Fruit fly (Drosophila melanogaster) whole organism, embryonic: ENCODE measurements around the gene CG9288.

ENCODE experiments used
- Ada2b ChIP-seq: fragments of 200-800 bp; sonication (Bioruptor generic); IDR thresholded peaks from 2 replicates; pipeline ENCODE4 v1.3.6; 2022; ENCODE audit warnings: missing biosample characterization, missing genetic modification characterization
- CG11456 ChIP-seq: fragments of 200-800 bp; sonication (Bioruptor generic); IDR thresholded peaks from 3 replicates; pipeline ENCODE4 v1.3.6; 2022; ENCODE audit warnings: missing biosample characterization, missing genetic modification characterization
- CG1647 ChIP-seq: fragments of 200-800 bp; sonication (Bioruptor generic); optimal IDR thresholded peaks from 3 replicates; lab custom pipeline; 2016; ENCODE audit warnings: missing biosample characterization, missing genetic modification characterization
- CG16815 ChIP-seq: fragments of 200-800 bp; sonication (Bioruptor generic); optimal IDR thresholded peaks from 3 replicates; lab custom pipeline; 2017; ENCODE audit warnings: missing biosample characterization, mild to moderate bottlenecking, missing genetic modification characterization
- CG17829 ChIP-seq: fragments of 200-800 bp; optimal IDR thresholded peaks from 2 replicates; lab custom pipeline; 2019; ENCODE audit warnings: missing biosample characterization, mild to moderate bottlenecking, missing genetic modification characterization, moderate library complexity
- CG2712 ChIP-seq: fragments of 200-800 bp; optimal IDR thresholded peaks from 3 replicates; lab custom pipeline; 2019; ENCODE audit warnings: missing biosample characterization, mild to moderate bottlenecking, missing genetic modification characterization, moderate library complexity
- CG2889 ChIP-seq: fragments of 200-800 bp; sonication (Bioruptor generic); IDR thresholded peaks from 3 replicates; pipeline ENCODE4 v1.3.6; 2022; ENCODE audit warnings: missing biosample characterization, missing genetic modification characterization
- CG31224 ChIP-seq: fragments of 200-800 bp; sonication (Bioruptor generic); IDR thresholded peaks from 2 replicates; pipeline ENCODE4 v1.3.6; 2022; ENCODE audit warnings: missing biosample characterization, missing genetic modification characterization
- CG4282 ChIP-seq: fragments of 200-800 bp; sonication (Bioruptor generic); optimal IDR thresholded peaks from 2 replicates; lab custom pipeline; 2016; ENCODE audit warnings: missing biosample characterization, missing genetic modification characterization
- CG4360 ChIP-seq: fragments of 200-800 bp; sonication (Bioruptor generic); IDR thresholded peaks from 2 replicates; pipeline ENCODE4 v1.3.6; 2022; ENCODE audit warnings: missing biosample characterization, missing genetic modification characterization
- CG4730 ChIP-seq: fragments of 200-800 bp; sonication (Bioruptor generic); IDR thresholded peaks from 2 replicates; pipeline ENCODE4 v1.3.6; 2022; ENCODE audit warnings: missing biosample characterization, missing genetic modification characterization
- CG4820 ChIP-seq: fragments of 200-800 bp; sonication (Bioruptor generic); optimal IDR thresholded peaks from 3 replicates; lab custom pipeline; 2016; ENCODE audit warnings: missing biosample characterization, missing genetic modification characterization
- CG4854 ChIP-seq: fragments of 200-800 bp; sonication (Bioruptor generic); optimal IDR thresholded peaks from 2 replicates; lab custom pipeline; 2016; ENCODE audit warnings: missing biosample characterization, missing genetic modification characterization, inconsistent platforms
- CG5180 ChIP-seq: fragments of 200-800 bp; sonication (Bioruptor generic); optimal IDR thresholded peaks from 3 replicates; lab custom pipeline; 2017; ENCODE audit warnings: missing biosample characterization, missing genetic modification characterization, mild to moderate bottlenecking, moderate library complexity, missing genetic modification reagents
- CG5953 ChIP-seq: fragments of 200-800 bp; sonication (Bioruptor generic); IDR thresholded peaks from 2 replicates; pipeline ENCODE4 v1.3.6; 2022; ENCODE audit warnings: missing biosample characterization, missing genetic modification characterization
- CG6654 ChIP-seq: fragments of 200-800 bp; sonication (Bioruptor generic); optimal IDR thresholded peaks from 2 replicates; lab custom pipeline; 2017; ENCODE audit warnings: missing biosample characterization, mild to moderate bottlenecking, missing genetic modification characterization
- CG8924 ChIP-seq: fragments of 200-800 bp; optimal IDR thresholded peaks from 3 replicates; lab custom pipeline; 2019; ENCODE audit warnings: missing biosample characterization, mild to moderate bottlenecking, missing genetic modification characterization, moderate library complexity
- CG9876 ChIP-seq: fragments of 200-800 bp; sonication (Bioruptor generic); optimal IDR thresholded peaks from 2 replicates; lab custom pipeline; 2016; ENCODE audit warnings: missing biosample characterization, missing genetic modification characterization
- Dad ChIP-seq: fragments of 200-800 bp; sonication (Bioruptor generic); optimal IDR thresholded peaks from 3 replicates; lab custom pipeline; 2016; ENCODE audit warnings: missing biosample characterization, missing genetic modification characterization
- Eip74EF ChIP-seq, 2 experiments: fragments of 200-800 bp in 1 of 2; fragments of >200 bp in 1 of 2; sonication (Bioruptor generic) in 1 of 2; optimal IDR thresholded peaks; 2 replicates each; lab custom pipeline; 2017 to 2019; ENCODE audit warnings: missing biosample characterization in 2 of 2, missing genetic modification characterization in 2 of 2, mild to moderate bottlenecking in 1 of 2, moderate library complexity in 1 of 2
- Ets65A ChIP-seq: fragments of 200-800 bp; sonication (Bioruptor generic); peaks from one replicate; lab custom pipeline; 2016; ENCODE audit warnings: missing biosample characterization, missing genetic modification characterization
- Gsc ChIP-seq: fragments of 200-800 bp; sonication (Bioruptor generic); IDR thresholded peaks from 2 replicates; pipeline ENCODE4 v1.3.6; 2022; ENCODE audit warnings: missing biosample characterization, missing genetic modification characterization
- Gug ChIP-seq: fragments of 200-800 bp; sonication (Bioruptor generic); IDR thresholded peaks from 4 replicates; pipeline ENCODE4 v1.3.6; 2022; ENCODE audit warnings: missing biosample characterization, missing genetic modification characterization
- HmgZ ChIP-seq: fragments of 200-800 bp; sonication (Bioruptor generic); optimal IDR thresholded peaks from 2 replicates; lab custom pipeline; 2018; ENCODE audit warnings: missing biosample characterization, mild to moderate bottlenecking, missing genetic modification characterization
- MTF-1 ChIP-seq: fragments of 200-800 bp; sonication (Bioruptor generic); optimal IDR thresholded peaks from 2 replicates; lab custom pipeline; 2018; ENCODE audit warnings: missing biosample characterization, mild to moderate bottlenecking, missing genetic modification characterization, borderline replicate concordance
- Trl ChIP-seq, 3 experiments: fragments of >200 bp in 2 of 3; fragments of 200-800 bp in 1 of 3; sonication (Bioruptor generic) in 1 of 3; optimal IDR thresholded peaks; 2 replicates in 1 of 3; 3 replicates in 2 of 3; lab custom pipeline; 2016 to 2017; ENCODE audit warnings: missing biosample characterization in 1 of 3, missing genetic modification characterization in 1 of 3
- al ChIP-seq: fragments of 200-800 bp; sonication (Bioruptor generic); IDR thresholded peaks from 2 replicates; pipeline ENCODE4 v1.3.6; 2022; ENCODE audit warnings: missing biosample characterization, missing genetic modification characterization
- ash1 ChIP-seq: fragments of 200-800 bp; sonication (Bioruptor generic); optimal IDR thresholded peaks from 2 replicates; lab custom pipeline; 2018; ENCODE audit warnings: missing biosample characterization, mild to moderate bottlenecking, missing genetic modification characterization
- bab2 ChIP-seq: fragments of 200-800 bp; sonication (Bioruptor generic); optimal IDR thresholded peaks from 2 replicates; lab custom pipeline; 2016; ENCODE audit warnings: missing biosample characterization, missing genetic modification characterization
- bowl ChIP-seq: fragments of 200-800 bp; sonication (Bioruptor generic); IDR thresholded peaks from 2 replicates; pipeline ENCODE4 v1.3.6; 2022; ENCODE audit warnings: missing biosample characterization, missing genetic modification characterization
- cas ChIP-seq: fragments of 200-800 bp; sonication (Bioruptor generic); IDR thresholded peaks from 2 replicates; pipeline ENCODE4 v1.3.6; 2022; ENCODE audit warnings: missing biosample characterization, missing genetic modification characterization
- cato ChIP-seq: fragments of 200-800 bp; sonication (Bioruptor generic); optimal IDR thresholded peaks from 2 replicates; lab custom pipeline; 2016; ENCODE audit warnings: missing biosample characterization, missing genetic modification characterization, borderline replicate concordance
- chinmo ChIP-seq: fragments of 200-800 bp; sonication (Bioruptor generic); IDR thresholded peaks from 4 replicates; pipeline ENCODE4 v1.3.6; 2022; ENCODE audit warnings: missing biosample characterization, missing genetic modification characterization; ENCODE audit not compliant: partially characterized antibody
- da ChIP-seq: fragments of 200-800 bp; sonication (Bioruptor generic); optimal IDR thresholded peaks from 2 replicates; lab custom pipeline; 2016; ENCODE audit warnings: missing biosample characterization, missing genetic modification characterization
- danr ChIP-seq: fragments of 200-800 bp; sonication (Bioruptor generic); IDR thresholded peaks from 2 replicates; pipeline ENCODE4 v1.3.6; 2022; ENCODE audit warnings: missing biosample characterization, missing genetic modification characterization
- dmrt11E ChIP-seq: fragments of 200-800 bp; sonication (Bioruptor generic); optimal IDR thresholded peaks from 3 replicates; lab custom pipeline; 2018; ENCODE audit warnings: missing biosample characterization, mild to moderate bottlenecking, missing genetic modification characterization, moderate library complexity
- ems ChIP-seq: fragments of 200-800 bp; sonication (Bioruptor generic); optimal IDR thresholded peaks from 3 replicates; lab custom pipeline; 2016; ENCODE audit warnings: missing biosample characterization, missing genetic modification characterization
- fd96Cb ChIP-seq: fragments of 200-800 bp; sonication (Bioruptor generic); optimal IDR thresholded peaks from 2 replicates; lab custom pipeline; 2018; ENCODE audit warnings: missing biosample characterization, mild to moderate bottlenecking, missing genetic modification characterization, moderate library complexity
- gcm2 ChIP-seq: fragments of 200-800 bp; sonication (Bioruptor generic); optimal IDR thresholded peaks from 2 replicates; lab custom pipeline; 2016; ENCODE audit warnings: missing biosample characterization, missing genetic modification characterization
- h ChIP-seq: fragments of >200 bp; optimal IDR thresholded peaks from 2 replicates; lab custom pipeline; 2017
- her ChIP-seq: fragments of 200-800 bp; sonication (Bioruptor generic); optimal IDR thresholded peaks from 2 replicates; lab custom pipeline; 2016; ENCODE audit warnings: missing biosample characterization, missing genetic modification characterization
- ind ChIP-seq: fragments of 200-800 bp; sonication (Bioruptor generic); optimal IDR thresholded peaks from 3 replicates; lab custom pipeline; 2016; ENCODE audit warnings: missing biosample characterization, missing genetic modification characterization
- knrl ChIP-seq: fragments of 200-800 bp; sonication (Bioruptor generic); IDR thresholded peaks from 3 replicates; pipeline ENCODE4 v1.3.6; 2022; ENCODE audit warnings: missing biosample characterization, missing genetic modification characterization; ENCODE audit not compliant: partially characterized antibody
- pan ChIP-seq, 4 experiments: fragments of >200 bp in 3 of 4; fragments of 200-800 bp in 1 of 4; sonication (Bioruptor generic) in 1 of 4; optimal IDR thresholded peaks in 3 of 4; IDR thresholded peaks in 1 of 4; 2 replicates each; pipeline versions ENCODE4 v1.3.6 to Lab custom; 2017 to 2022; ENCODE audit warnings: missing biosample characterization in 2 of 4, missing genetic modification characterization in 2 of 4, mixed read lengths in 1 of 4
- pum ChIP-seq: fragments of 200-800 bp; sonication (Bioruptor generic); optimal IDR thresholded peaks from 2 replicates; lab custom pipeline; 2016; ENCODE audit warnings: missing biosample characterization, missing genetic modification characterization
- repo ChIP-seq: fragments of 200-800 bp; sonication (Bioruptor generic); optimal IDR thresholded peaks from 2 replicates; lab custom pipeline; 2016; ENCODE audit warnings: missing biosample characterization, missing genetic modification characterization
- schlank ChIP-seq: fragments of 200-800 bp; sonication (Bioruptor generic); optimal IDR thresholded peaks from 2 replicates; lab custom pipeline; 2018; ENCODE audit warnings: missing biosample characterization, mild to moderate bottlenecking, missing genetic modification characterization
- shn ChIP-seq: fragments of 200-800 bp; sonication (Bioruptor generic); optimal IDR thresholded peaks from 3 replicates; lab custom pipeline; 2016; ENCODE audit warnings: missing biosample characterization, missing genetic modification characterization
- sim ChIP-seq: fragments of 200-800 bp; sonication (Bioruptor generic); IDR thresholded peaks from 2 replicates; pipeline ENCODE4 v1.3.6; 2022; ENCODE audit warnings: missing biosample characterization, missing genetic modification characterization
- trem ChIP-seq: fragments of 200-800 bp; optimal IDR thresholded peaks from 3 replicates; lab custom pipeline; 2019; ENCODE audit warnings: missing biosample characterization, mild to moderate bottlenecking, missing genetic modification characterization, moderate library complexity
- tx ChIP-seq: fragments of 200-800 bp; sonication (Bioruptor generic); optimal IDR thresholded peaks from 2 replicates; lab custom pipeline; 2016; ENCODE audit warnings: missing biosample characterization, missing genetic modification characterization

CG9288 gene

DNA sequence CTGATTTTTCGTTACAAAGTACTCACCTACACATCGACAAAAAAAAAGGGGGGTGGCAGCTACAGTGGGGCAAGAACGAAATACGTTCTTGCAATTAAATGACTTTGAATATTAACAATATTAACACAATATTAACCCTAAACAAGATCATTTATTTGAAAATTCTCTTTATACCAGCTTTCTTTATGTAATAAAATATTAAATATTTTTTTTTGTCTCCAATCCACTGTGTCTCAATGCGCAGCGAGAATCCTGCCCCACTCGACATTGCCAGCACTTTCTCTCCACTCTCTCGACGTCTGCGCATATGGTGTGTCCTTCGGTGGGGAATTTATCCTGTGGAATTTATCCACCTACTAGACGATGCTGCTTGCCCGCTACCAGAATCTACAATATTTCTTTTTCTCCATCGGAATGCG is 21.0 kb downstream of the CG9288 start (continued):
- TF ChIP-seq schlank (tag; lab: Kevin White, UChicago) (peak; percentile 72), repo (GFP tag; lab: Kevin White, UChicago) (no peak), pan (optimal IDR thresholded peaks at IDR 0.05; lab: Kevin White, UChicago) (no peak), pan (GFP tag; optimal IDR thresholded peaks at IDR 0.05 in 1 of 2, IDR thresholded peaks at IDR 0.05 in 1 of 2) (peak in 1 of 2 experiments; percentile 96), Dad (GFP tag; lab: Kevin White, UChicago) (peak; percentile 57), Gsc (GFP tag; lab: Robert Waterston, UW) (peak; percentile 62), CG9876 (no peak), ind (GFP tag; lab: Kevin White, UChicago) (peak; percentile 79), da (no peak), CG4820 (GFP tag; lab: Kevin White, UChicago) (peak; percentile 82), cas (GFP tag; lab: Robert Waterston, UW) (peak; percentile 83), CG1647 (GFP tag; lab: Kevin White, UChicago) (peak; percentile 18), danr (GFP tag; lab: Robert Waterston, UW) (peak; percentile 74), Ets65A (peak; percentile 86), pum (GFP tag; lab: Kevin White, UChicago) (peak; percentile 50), CG4730 (GFP tag; lab: Robert Waterston, UW) (peak; percentile 93), CG4854 (peak; percentile 66), trem (tag; lab: Kevin White, UChicago) (peak; percentile 15), Ada2b (peak; percentile 96), CG6654 (GFP tag; lab: Kevin White, UChicago) (peak; percentile 67), HmgZ (tag; lab: Kevin White, UChicago) (peak; percentile 89), her (GFP tag; lab: Kevin White, UChicago) (peak; percentile 38), sim (GFP tag; lab: Robert Waterston, UW) (peak; percentile 87), Trl (optimal IDR thresholded peaks at IDR 0.05; lab: Kevin White, UChicago) (peak; percentile 26 to 38), Trl (GFP tag; optimal IDR thresholded peaks at IDR 0.05; lab: Kevin White, UChicago) (peak; percentile 63), CG8924 (tag; lab: Kevin White, UChicago) (peak; percentile 76), CG2889 (GFP tag; lab: Robert Waterston, UW) (peak; percentile 88), cato (GFP tag; lab: Kevin White, UChicago) (peak; percentile 64), bab2 (GFP tag; lab: Kevin White, UChicago) (peak; percentile 68), CG2712 (tag; lab: Kevin White, UChicago) (peak; percentile 79), MTF-1 (GFP tag; lab: Kevin White, UChicago) (peak; percentile 67), h (lab: Kevin White, UChicago) (no peak), dmrt11E (tag; lab: Kevin White, UChicago) (peak; percentile 86), CG16815 (GFP tag; lab: Kevin White, UChicago) (peak; percentile 79), CG5180 (GFP tag; lab: Kevin White, UChicago) (peak; percentile 77), knrl (no peak), ems (GFP tag; lab: Kevin White, UChicago) (peak; percentile 59), CG11456 (GFP tag; lab: Robert Waterston, UW) (peak; percentile 91), Eip74EF (GFP tag; optimal IDR thresholded peaks at IDR 0.05; lab: Kevin White, UChicago) (peak in 1 of 2 experiments; percentile 84), gcm2 (GFP tag; lab: Kevin White, UChicago) (peak; percentile 50), tx (GFP tag; lab: Kevin White, UChicago) (peak; percentile 41), chinmo (no peak), CG17829 (tag; lab: Kevin White, UChicago) (peak; percentile 77), ash1 (GFP tag; lab: Kevin White, UChicago) (peak; percentile 6), al (GFP tag; lab: Robert Waterston, UW) (peak; percentile 88), CG4360 (GFP tag; lab: Robert Waterston, UW) (peak; percentile 51; the same call in 1 of the 2 replicates), Gug (peak; percentile 86), bowl (GFP tag; lab: Robert Waterston, UW) (peak; percentile 86; the same call in 1 of the 2 replicates), shn (no peak), CG31224 (GFP tag; lab: Robert Waterston, UW) (no peak), fd96Cb (peak; percentile 86), CG5953 (GFP tag; lab: Robert Waterston, UW) (peak; percentile 89), CG4282 (no peak)
